Fruit fly (Drosophila melanogaster) S2 (cell line): ENCODE results near the gene CG34297.

Experiments used
- CG8478 ChIP-seq: fragments of >200 bp; optimal IDR thresholded peaks from 2 replicates; lab custom pipeline; 2018
- CTCF ChIP-seq, 2 experiments: fragments of >200 bp; optimal IDR thresholded peaks; 2 replicates each; lab custom pipeline; 2018

- TF ChIP-seq CTCF (optimal IDR thresholded peaks at IDR 0.05; lab: Kevin White, UChicago): no peak
- no peak for TF ChIP-seq CG8478 (lab: Kevin White, UChicago)
Observed at dm6 chr3R:6766928-6767327, 19.1 kb upstream of the CG34297 start.
